Fruit fly (Drosophila melanogaster) whole organism, wandering third instar larva: Measurements from ENCODE around the gene gzl.

Experiments used
- Abd-B ChIP-seq: fragments of >200 bp; optimal IDR thresholded peaks from 2 replicates; lab custom pipeline; 2017; ENCODE audit warnings: missing biosample characterization, missing genetic modification characterization
- CG32264 ChIP-seq: fragments of 200-800 bp; sonication (Bioruptor generic); optimal IDR thresholded peaks from 2 replicates; lab custom pipeline; 2016; ENCODE audit warnings: missing biosample characterization, missing genetic modification characterization
- CG9705 ChIP-seq: fragments of 200-800 bp; sonication (Bioruptor generic); optimal IDR thresholded peaks from 2 replicates; lab custom pipeline; 2018; ENCODE audit warnings: missing biosample characterization, mild to moderate bottlenecking, missing genetic modification characterization
- CrebA ChIP-seq: fragments of 200-800 bp; sonication (Bioruptor generic); optimal IDR thresholded peaks from 2 replicates; lab custom pipeline; 2016; ENCODE audit warnings: missing biosample characterization, mild to moderate bottlenecking, missing genetic modification characterization, borderline replicate concordance
- Dif ChIP-seq: fragments of 200-275, 200-300 bp; sonication (Bioruptor generic); optimal IDR thresholded peaks from 2 replicates; lab custom pipeline; 2018; ENCODE audit warnings: missing biosample characterization, missing genetic modification characterization; ENCODE audit not compliant: partially characterized antibody
- GATAd ChIP-seq: sonication (Bioruptor generic); optimal IDR thresholded peaks from 2 replicates; lab custom pipeline; 2016; ENCODE audit warnings: missing biosample characterization, missing genetic modification characterization
- HLH106 ChIP-seq: fragments of 200-800 bp; optimal IDR thresholded peaks from 3 replicates; lab custom pipeline; 2019; ENCODE audit warnings: missing biosample characterization, mild to moderate bottlenecking, missing genetic modification characterization, moderate library complexity
- Hnf4 ChIP-seq: fragments of 200-800 bp; sonication (Bioruptor generic); optimal IDR thresholded peaks from 2 replicates; lab custom pipeline; 2016; ENCODE audit warnings: missing biosample characterization, mild to moderate bottlenecking, missing genetic modification characterization
- Hr78 ChIP-seq: fragments of >200 bp; optimal IDR thresholded peaks from 2 replicates; lab custom pipeline; 2017; ENCODE audit warnings: missing biosample characterization, missing genetic modification characterization
- Hr83 ChIP-seq: fragments of 200-300 bp; sonication (Bioruptor generic); optimal IDR thresholded peaks from 2 replicates; lab custom pipeline; 2016; ENCODE audit warnings: missing biosample characterization, mild to moderate bottlenecking, missing genetic modification characterization, moderate library complexity; ENCODE audit not compliant: poor library complexity, severe bottlenecking
- Jra ChIP-seq: sonication (Bioruptor generic); optimal IDR thresholded peaks from 2 replicates; lab custom pipeline; 2016; ENCODE audit warnings: missing biosample characterization, missing genetic modification characterization
- Myc ChIP-seq: fragments of >200 bp; optimal IDR thresholded peaks from 2 replicates; lab custom pipeline; 2017
- N ChIP-seq: fragments of >200 bp; optimal IDR thresholded peaks from 2 replicates; lab custom pipeline; 2018; ENCODE audit warnings: missing biosample characterization, missing external identifiers, missing genetic modification characterization
- OdsH ChIP-seq: fragments of 200-800 bp; sonication (Bioruptor generic); optimal IDR thresholded peaks from 2 replicates; lab custom pipeline; 2016; ENCODE audit warnings: missing biosample characterization, mild to moderate bottlenecking, missing genetic modification characterization
- Rel ChIP-seq, 2 experiments: fragments of 200-800 bp; sonication (Bioruptor generic) in 1 of 2; optimal IDR thresholded peaks; 2 replicates in 1 of 2; 3 replicates in 1 of 2; lab custom pipeline; 2016 to 2019; ENCODE audit warnings: mild to moderate bottlenecking in 2 of 2, missing biosample characterization in 2 of 2, missing genetic modification characterization in 2 of 2, moderate library complexity in 1 of 2
- Sp1 ChIP-seq: fragments of 200-800 bp; sonication (Bioruptor generic); optimal IDR thresholded peaks from 3 replicates; lab custom pipeline; 2019; ENCODE audit warnings: missing biosample characterization, mild to moderate bottlenecking, missing genetic modification characterization, moderate library complexity
- Vsx2 ChIP-seq: fragments of 200-300, 225-300 bp; sonication (Bioruptor generic); optimal IDR thresholded peaks from 2 replicates; lab custom pipeline; 2018; ENCODE audit warnings: missing biosample characterization, missing genetic modification characterization; ENCODE audit not compliant: partially characterized antibody
- br ChIP-seq: fragments of 200-800 bp; sonication (Bioruptor generic); optimal IDR thresholded peaks from 2 replicates; lab custom pipeline; 2016; ENCODE audit warnings: missing biosample characterization, missing genetic modification characterization
- brk ChIP-seq: fragments of 200-800 bp; sonication (Bioruptor generic); optimal IDR thresholded peaks from 2 replicates; lab custom pipeline; 2016; ENCODE audit warnings: missing biosample characterization, mild to moderate bottlenecking, missing genetic modification characterization
- dl ChIP-seq, 2 experiments: fragments of 175-275, 200-275 bp in 1 of 2; fragments of 200-275 bp in 1 of 2; sonication (Bioruptor generic); optimal IDR thresholded peaks; lab custom pipeline; 2018; ENCODE audit warnings: mild to moderate bottlenecking in 2 of 2, missing biosample characterization in 2 of 2, missing genetic modification characterization in 2 of 2, moderate library complexity in 2 of 2; ENCODE audit not compliant: partially characterized antibody in 2 of 2, insufficient read depth in 1 of 2
- dmrt93B ChIP-seq: fragments of 200-800 bp; sonication (Bioruptor generic); optimal IDR thresholded peaks from 2 replicates; lab custom pipeline; 2018; ENCODE audit warnings: missing biosample characterization, mild to moderate bottlenecking, missing genetic modification characterization
- ey ChIP-seq: fragments of 200-800 bp; sonication (Bioruptor generic); optimal IDR thresholded peaks from 2 replicates; lab custom pipeline; 2016; ENCODE audit warnings: missing biosample characterization, missing genetic modification characterization
- foxo ChIP-seq, 2 experiments: fragments of 200-800 bp; sonication (Bioruptor generic); optimal IDR thresholded peaks; 2 replicates in 1 of 2; 3 replicates in 1 of 2; lab custom pipeline; 2016 to 2017; ENCODE audit warnings: missing biosample characterization in 2 of 2, missing genetic modification characterization in 2 of 2
- h ChIP-seq: fragments of 200-800 bp; sonication (Bioruptor generic); optimal IDR thresholded peaks from 3 replicates; lab custom pipeline; 2016; ENCODE audit warnings: missing biosample characterization, mild to moderate bottlenecking, missing genetic modification characterization
- jim ChIP-seq: fragments of 175-275, 200-325 bp; sonication (Bioruptor generic); optimal IDR thresholded peaks from 2 replicates; lab custom pipeline; 2016; ENCODE audit warnings: missing biosample characterization, mild to moderate bottlenecking, missing genetic modification characterization
- lola ChIP-seq: fragments of >200 bp; optimal IDR thresholded peaks from 2 replicates; lab custom pipeline; 2017; ENCODE audit warnings: missing biosample characterization, missing genetic modification characterization
- pan ChIP-seq: fragments of >200 bp; optimal IDR thresholded peaks from 2 replicates; lab custom pipeline; 2017
- psq ChIP-seq: fragments of 200-800 bp; sonication (Bioruptor generic); optimal IDR thresholded peaks from 3 replicates; lab custom pipeline; 2017; ENCODE audit warnings: missing biosample characterization, mild to moderate bottlenecking, missing genetic modification characterization, moderate library complexity
- rgr ChIP-seq: fragments of 200-800 bp; sonication (Bioruptor generic); optimal IDR thresholded peaks from 3 replicates; lab custom pipeline; 2016; ENCODE audit warnings: missing biosample characterization, mild to moderate bottlenecking, missing genetic modification characterization
- sage ChIP-seq: fragments of 200-800 bp; sonication (Bioruptor generic); optimal IDR thresholded peaks from 2 replicates; lab custom pipeline; 2016; ENCODE audit warnings: missing biosample characterization, mild to moderate bottlenecking, missing genetic modification characterization
- sv ChIP-seq: fragments of 200-800 bp; sonication (Bioruptor generic); optimal IDR thresholded peaks from 3 replicates; lab custom pipeline; 2016; ENCODE audit warnings: missing biosample characterization, missing genetic modification characterization
- tai ChIP-seq: sonication (Bioruptor generic); optimal IDR thresholded peaks from 2 replicates; lab custom pipeline; 2016; ENCODE audit warnings: missing biosample characterization, missing genetic modification characterization
- woc ChIP-seq: sonication (Bioruptor generic); optimal IDR thresholded peaks from 2 replicates; lab custom pipeline; 2016; ENCODE audit warnings: missing biosample characterization, mild to moderate bottlenecking, missing genetic modification characterization

Gene gzl

DNA sequence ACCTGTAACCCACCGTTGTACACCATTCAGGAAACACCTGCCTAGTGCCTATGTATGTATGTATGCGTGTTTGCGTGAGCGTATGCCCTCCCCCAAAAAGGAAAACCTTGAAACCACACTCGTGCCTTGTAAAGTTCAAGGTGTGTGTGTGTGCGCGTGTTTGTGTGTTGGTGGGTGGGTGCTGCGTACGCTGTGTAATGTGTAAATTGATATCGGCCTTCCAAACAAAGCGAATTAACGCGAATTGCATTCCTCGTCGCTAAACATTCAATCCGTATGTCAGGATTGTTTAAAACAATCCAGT, 704 bp downstream of the gzl start:
- no peak for TF ChIP-seq sage (GFP tag; lab: Kevin White, UChicago)
- TF ChIP-seq foxo (GFP tag; optimal IDR thresholded peaks at IDR 0.05; lab: Kevin White, UChicago) = no peak
- TF ChIP-seq Hnf4 (GFP tag; lab: Kevin White, UChicago) = no peak
- TF ChIP-seq pan (lab: Kevin White, UChicago) = no peak
- TF ChIP-seq CrebA (GFP tag; lab: Kevin White, UChicago) = no peak
- TF ChIP-seq, all 38 proteins: peak for 0

- TF ChIP-seq Hr83 = no peak
- TF ChIP-seq Myc = peak; percentile 20
- TF ChIP-seq dmrt93B (GFP tag; lab: Kevin White, UChicago) = no peak
- no peak for TF ChIP-seq h (GFP tag; lab: Kevin White, UChicago)
- TF ChIP-seq CG32264 (GFP tag; lab: Kevin White, UChicago) = no peak
- peak; percentile 4 for TF ChIP-seq sage (GFP tag; lab: Kevin White, UChicago)
- no peak for TF ChIP-seq rgr (GFP tag; lab: Kevin White, UChicago)
- TF ChIP-seq brk = no peak
- no peak for TF ChIP-seq Jra (GFP tag; lab: Kevin White, UChicago)
- no peak for TF ChIP-seq br (GFP tag; lab: Kevin White, UChicago)
- no peak for TF ChIP-seq Abd-B (GFP tag; lab: Kevin White, UChicago)
- TF ChIP-seq foxo (GFP tag; optimal IDR thresholded peaks at IDR 0.05; lab: Kevin White, UChicago) = peak in 1 of 2 experiments; percentile 7
- no peak for TF ChIP-seq psq (GFP tag; lab: Kevin White, UChicago)
- no peak for TF ChIP-seq N (GFP tag; lab: Kevin White, UChicago)
- no peak for TF ChIP-seq HLH106 (tag; lab: Kevin White, UChicago)
- TF ChIP-seq Vsx2 (GFP tag; lab: Kevin White, UChicago) = no peak
- TF ChIP-seq Dif (GFP tag; lab: Kevin White, UChicago) = no peak
- no peak for TF ChIP-seq jim (GFP tag; lab: Kevin White, UChicago)
- peak; percentile 0 for TF ChIP-seq Hnf4 (GFP tag; lab: Kevin White, UChicago)
Measured at dm6 chr3R:6388414-6388830, 5.7 kb downstream of the gzl start.

dm6 chr3R:6393515-6394246, 11.0 kb downstream of the gzl start:
- TF ChIP-seq Hnf4 (GFP tag; lab: Kevin White, UChicago) (no peak), Rel (GFP tag; optimal IDR thresholded peaks at IDR 0.05; lab: Kevin White, UChicago) (no peak), Rel (tag; optimal IDR thresholded peaks at IDR 0.05; lab: Kevin White, UChicago) (no peak), OdsH (GFP tag; lab: Kevin White, UChicago) (no peak), rgr (GFP tag; lab: Kevin White, UChicago) (no peak), tai (GFP tag; lab: Kevin White, UChicago) (no peak), dl (GFP tag; optimal IDR thresholded peaks at IDR 0.05; lab: Kevin White, UChicago; ENCODE audit: insufficient read depth in 1 of 2, partially characterized antibody in 2 of 2) (no peak), ey (no peak), Sp1 (GFP tag; lab: Kevin White, UChicago) (no peak), Hr83 (no peak), sv (GFP tag; lab: Kevin White, UChicago) (no peak), br (GFP tag; lab: Kevin White, UChicago) (no peak), Vsx2 (GFP tag; lab: Kevin White, UChicago) (no peak), brk (no peak), CG9705 (GFP tag; lab: Kevin White, UChicago) (no peak), CrebA (GFP tag; lab: Kevin White, UChicago) (no peak), foxo (GFP tag; optimal IDR thresholded peaks at IDR 0.05; lab: Kevin White, UChicago) (no peak), GATAd (no peak), lola (GFP tag; lab: Kevin White, UChicago) (no peak), CG32264 (GFP tag; lab: Kevin White, UChicago) (no peak), jim (GFP tag; lab: Kevin White, UChicago) (no peak)

- TF ChIP-seq Hr78 (GFP tag; lab: Kevin White, UChicago) (no peak), N (GFP tag; lab: Kevin White, UChicago) (no peak), CG32264 (GFP tag; lab: Kevin White, UChicago) (no peak), Vsx2 (GFP tag; lab: Kevin White, UChicago) (no peak), Sp1 (GFP tag; lab: Kevin White, UChicago) (no peak), dmrt93B (GFP tag; lab: Kevin White, UChicago) (no peak), OdsH (GFP tag; lab: Kevin White, UChicago) (no peak), h (GFP tag; lab: Kevin White, UChicago) (no peak), CrebA (GFP tag; lab: Kevin White, UChicago) (no peak), CG9705 (GFP tag; lab: Kevin White, UChicago) (no peak), Myc (no peak), Jra (GFP tag; lab: Kevin White, UChicago) (no peak), woc (no peak), HLH106 (tag; lab: Kevin White, UChicago) (no peak)
Measured at dm6 chr3R:6394247-6394522, 11.5 kb downstream of the gzl start.
